Fruit fly (Drosophila melanogaster) Kc167 (cell line): Measurements from ENCODE around the gene CG31115.

Source experiments
- h ChIP-seq: fragments of >200 bp; optimal IDR thresholded peaks from 3 replicates; lab custom pipeline; 2018; ENCODE audit warnings: missing external identifiers
- ttk ChIP-seq: sonication (Bioruptor generic); optimal IDR thresholded peaks from 2 replicates; lab custom pipeline; 2017; ENCODE audit warnings: missing external identifiers

- TF ChIP-seq h (no peak), ttk (lab: Kevin White, UChicago) (no peak)
Observed at dm6 chr3R:25066856-25067255, 30.1 kb downstream of the CG31115 start.
